Worm (Caenorhabditis elegans): ENCODE data around the gene oac-55.

ce11 chrV:3790424-3790823, 29.5 kb downstream of the oac-55 start:
- no peak for TF ChIP-seq dmd-6 (GFP tag; IDR thresholded peaks at IDR 0.05)
- TF ChIP-seq skn-1 (tag; optimal IDR thresholded peaks at IDR 0.05) = no peak
- TF ChIP-seq mep-1 (tag; optimal IDR thresholded peaks at IDR 0.05) = no peak
- TF ChIP-seq ZK337.2 (GFP tag; IDR thresholded peaks at IDR 0.05) = no peak
- TF ChIP-seq lin-1 (GFP tag; IDR thresholded peaks at IDR 0.05) = no peak
- no peak for TF ChIP-seq aha-1 (tag)
- TF ChIP-seq mdt-29 (GFP tag; IDR thresholded peaks at IDR 0.05) = no peak
- TF ChIP-seq php-3 (GFP tag; IDR thresholded peaks at IDR 0.05) = no peak
- no peak for TF ChIP-seq nhr-48 (tag; optimal IDR thresholded peaks at IDR 0.05)
- TF ChIP-seq duxl-1 (tag; optimal IDR thresholded peaks at IDR 0.05; ENCODE audit: poor library complexity) = no peak
